Worm (Caenorhabditis elegans): ENCODE measurements around the gene C04F5.9.

Gene C04F5.9

ce11 chrV:5084957-5085465, 34.0 kb downstream of the C04F5.9 start, which contains the start of gene Y58A7A.4:
Gene Y58A7A.4 (minus strand): TSS chrV:5085007.
- TF ChIP-seq ceh-44 (GFP tag; IDR thresholded peaks at IDR 0.05): no peak
- TF ChIP-seq snpc-1.2 (GFP tag; IDR thresholded peaks at IDR 0.05): no peak
- no peak for TF ChIP-seq attf-4 (tag; optimal IDR thresholded peaks at IDR 0.05)
- no peak for TF ChIP-seq F10B5.3 (tag; optimal IDR thresholded peaks at IDR 0.05)
- peak; percentile 6 for TF ChIP-seq nhr-28 (tag; optimal IDR thresholded peaks at IDR 0.05)
- no peak for TF ChIP-seq T26A8.4 (GFP tag; IDR thresholded peaks at IDR 0.05)
- no peak for TF ChIP-seq sdz-12 (GFP tag; optimal IDR thresholded peaks at IDR 0.05)
- no peak for TF ChIP-seq vab-7 (GFP tag; IDR thresholded peaks at IDR 0.05)
- TF ChIP-seq zip-2 (tag; optimal IDR thresholded peaks at IDR 0.05): peak; percentile 92
- no peak for TF ChIP-seq zip-11 (GFP tag; IDR thresholded peaks at IDR 0.05)
- TF ChIP-seq nhr-11 (tag; optimal IDR thresholded peaks at IDR 0.05): no peak

ce11 chrV:5080853-5081338, 38.1 kb downstream of the C04F5.9 start, which contains the start of gene Y58A7A.3:
Gene Y58A7A.3 (minus strand): TSS chrV:5080903.
- peak; percentile 37; the same call in 1 of the 2 replicates for TF ChIP-seq dmd-6 (GFP tag; IDR thresholded peaks at IDR 0.05)
- no peak for TF ChIP-seq ZK337.2 (GFP tag; IDR thresholded peaks at IDR 0.05)
- peak; percentile 19 for TF ChIP-seq nhr-6 (tag; optimal IDR thresholded peaks at IDR 0.05)
- TF ChIP-seq lsy-2 (tag; optimal IDR thresholded peaks at IDR 0.05): peak in 1 of 2 experiments; percentile 68
- TF ChIP-seq hlh-11 (tag; optimal IDR thresholded peaks at IDR 0.05): peak; percentile 56
- no peak for TF ChIP-seq gei-8 (GFP tag; optimal IDR thresholded peaks at IDR 0.05)
- TF ChIP-seq daf-12 (tag; optimal IDR thresholded peaks at IDR 0.05): no peak
- peak in 1 of 2 experiments; percentile 67 for TF ChIP-seq mdl-1 (tag; optimal IDR thresholded peaks at IDR 0.05)
- TF ChIP-seq hlh-30 (tag; optimal IDR thresholded peaks at IDR 0.05; ENCODE audit: insufficient read depth): peak; percentile 48
- peak; percentile 43 for TF ChIP-seq pqm-1 (tag; optimal IDR thresholded peaks at IDR 0.05)
- TF ChIP-seq F26F4.8 (GFP tag; conservative IDR thresholded peaks at IDR 0.05): no peak
- TF ChIP-seq mxl-3 (GFP tag; optimal IDR thresholded peaks at IDR 0.05): peak; percentile 32
- peak; percentile 20 for TF ChIP-seq dpl-1 (GFP tag; optimal IDR thresholded peaks at IDR 0.05)
- peak; percentile 54 for TF ChIP-seq mes-2 (tag; optimal IDR thresholded peaks at IDR 0.05; ENCODE audit: poor library complexity, severe bottlenecking)
- peak; percentile 31 for TF ChIP-seq nhr-102 (tag; optimal IDR thresholded peaks at IDR 0.05)
- TF ChIP-seq ZK546.5 (tag; optimal IDR thresholded peaks at IDR 0.05): no peak
- TF ChIP-seq T20F7.1 (GFP tag; optimal IDR thresholded peaks at IDR 0.05): peak; percentile 61
- no peak for TF ChIP-seq daf-16 (GFP tag; optimal IDR thresholded peaks at IDR 0.05)
- TF ChIP-seq daf-16 (tag; optimal IDR thresholded peaks at IDR 0.05): peak; percentile 64
- TF ChIP-seq rbr-2 (tag; optimal IDR thresholded peaks at IDR 0.05): no peak
- peak; percentile 57 for TF ChIP-seq dve-1 (tag; optimal IDR thresholded peaks at IDR 0.05; ENCODE audit: insufficient read depth)
- TF ChIP-seq hif-1 (tag; optimal IDR thresholded peaks at IDR 0.05): peak in 1 of 2 experiments; percentile 54
- TF ChIP-seq nhr-77 (tag; optimal IDR thresholded peaks at IDR 0.05): peak; percentile 30
- peak; percentile 43 for TF ChIP-seq mep-1 (tag; optimal IDR thresholded peaks at IDR 0.05)
- peak; percentile 100 for TF ChIP-seq zip-2 (tag; optimal IDR thresholded peaks at IDR 0.05)
- no peak for TF ChIP-seq Y105C5A.15 (GFP tag; IDR thresholded peaks at IDR 0.05)
- TF ChIP-seq ceh-20 (GFP tag; IDR thresholded peaks at IDR 0.05): no peak
- peak; percentile 93 for TF ChIP-seq nhr-28 (tag; optimal IDR thresholded peaks at IDR 0.05)
- TF ChIP-seq aha-1 (tag): peak; percentile 66
- no peak for TF ChIP-seq Y48G9A.11 (GFP tag; IDR thresholded peaks at IDR 0.05)
- peak; percentile 98 for TF ChIP-seq ztf-7 (tag; optimal IDR thresholded peaks at IDR 0.05)
- no peak for TF ChIP-seq F37D6.2 (tag; optimal IDR thresholded peaks at IDR 0.05)
- TF ChIP-seq vab-7 (GFP tag; IDR thresholded peaks at IDR 0.05): no peak

Data from whole organism, L4 larva.